Worm (Caenorhabditis elegans): ENCODE measurements around the gene atfs-1.

atfs-1 gene

ce11 chrV:14193451-14193850 lies at the start of gene atfs-1:
TSS of gene atfs-1 (plus strand) at chrV:14193663.
- TF ChIP-seq bed-3 (GFP tag; optimal IDR thresholded peaks at IDR 0.05) (no peak), ceh-39 (tag; optimal IDR thresholded peaks at IDR 0.05) (no peak), nhr-2 (tag; optimal IDR thresholded peaks at IDR 0.05) (no peak), drap-1 (GFP tag; optimal IDR thresholded peaks at IDR 0.05) (no peak), mls-2 (tag; optimal IDR thresholded peaks at IDR 0.05) (peak; percentile 11), mab-5 (tag; optimal IDR thresholded peaks at IDR 0.05) (no peak), sptf-1 (tag; optimal IDR thresholded peaks at IDR 0.05) (no peak), hlh-1 (tag; optimal IDR thresholded peaks at IDR 0.05) (peak; percentile 73), sem-2 (GFP tag; optimal IDR thresholded peaks at IDR 0.05) (no peak), blmp-1 (tag; optimal IDR thresholded peaks at IDR 0.05) (peak; percentile 65), lsy-2 (tag; optimal IDR thresholded peaks at IDR 0.05) (peak; percentile 35), ceh-83 (GFP tag; optimal IDR thresholded peaks at IDR 0.05) (no peak), mep-1 (tag; optimal IDR thresholded peaks at IDR 0.05) (peak; percentile 23), zip-8 (tag; optimal IDR thresholded peaks at IDR 0.05) (no peak), lin-32 (GFP tag; optimal IDR thresholded peaks at IDR 0.05) (no peak), nhr-12 (tag; optimal IDR thresholded peaks at IDR 0.05) (no peak), nhr-237 (tag; optimal IDR thresholded peaks at IDR 0.05) (no peak), pha-4 (tag; optimal IDR thresholded peaks at IDR 0.05) (no peak), snpc-4 (tag; optimal IDR thresholded peaks at IDR 0.05) (no peak), ces-1 (GFP tag; optimal IDR thresholded peaks at IDR 0.05) (peak; percentile 58), elt-3 (tag; optimal IDR thresholded peaks at IDR 0.05) (peak; percentile 4), lin-13 (tag; optimal IDR thresholded peaks at IDR 0.05) (no peak)

ce11 chrV:14145267-14145666 lies 48.2 kb upstream of the atfs-1 start, which contains the start of gene par-1:
TSS of gene par-1 (minus strand) at chrV:14145367.
- TF ChIP-seq sem-2 (GFP tag; optimal IDR thresholded peaks at IDR 0.05) (no peak), drap-1 (GFP tag; optimal IDR thresholded peaks at IDR 0.05) (no peak), ham-2 (GFP tag; optimal IDR thresholded peaks at IDR 0.05) (no peak), M03D4.4 (tag; optimal IDR thresholded peaks at IDR 0.05) (no peak), unc-39 (tag; optimal IDR thresholded peaks at IDR 0.05) (no peak), snpc-4 (tag; optimal IDR thresholded peaks at IDR 0.05) (no peak), zip-8 (tag; optimal IDR thresholded peaks at IDR 0.05) (no peak), nhr-28 (tag; optimal IDR thresholded peaks at IDR 0.05) (no peak), lin-32 (GFP tag; optimal IDR thresholded peaks at IDR 0.05) (no peak), nhr-237 (tag; optimal IDR thresholded peaks at IDR 0.05) (no peak), nhr-2 (tag; optimal IDR thresholded peaks at IDR 0.05) (no peak), cnd-1 (tag; optimal IDR thresholded peaks at IDR 0.05) (no peak), lin-13 (tag; optimal IDR thresholded peaks at IDR 0.05) (no peak)

ce11 chrV:14146199-14146598 lies 47.3 kb upstream of the atfs-1 start, which contains the start of gene acs-10:
TSS of gene acs-10 (plus strand) at chrV:14146499.
- TF ChIP-seq nhr-2 (tag; optimal IDR thresholded peaks at IDR 0.05): no peak
- no peak for TF ChIP-seq elt-1 (tag; optimal IDR thresholded peaks at IDR 0.05; ENCODE audit: borderline replicate concordance, insufficient read depth)
- no peak for TF ChIP-seq unc-120 (tag; optimal IDR thresholded peaks at IDR 0.05; ENCODE audit: poor library complexity, severe bottlenecking)
- TF ChIP-seq lsy-2 (tag; optimal IDR thresholded peaks at IDR 0.05): no peak
- TF ChIP-seq nhr-12 (tag; optimal IDR thresholded peaks at IDR 0.05): no peak
- no peak for TF ChIP-seq nhr-28 (tag; optimal IDR thresholded peaks at IDR 0.05)
- no peak for TF ChIP-seq drap-1 (GFP tag; optimal IDR thresholded peaks at IDR 0.05)
- TF ChIP-seq pha-4 (tag; optimal IDR thresholded peaks at IDR 0.05): no peak
- no peak for TF ChIP-seq ces-1 (GFP tag; optimal IDR thresholded peaks at IDR 0.05)
- no peak for TF ChIP-seq nhr-76 (tag; optimal IDR thresholded peaks at IDR 0.05)
- no peak for TF ChIP-seq sem-2 (GFP tag; optimal IDR thresholded peaks at IDR 0.05)
- TF ChIP-seq mep-1 (tag; optimal IDR thresholded peaks at IDR 0.05): no peak
- TF ChIP-seq mls-2 (tag; optimal IDR thresholded peaks at IDR 0.05): no peak
- TF ChIP-seq flh-1 (GFP tag; optimal IDR thresholded peaks at IDR 0.05): no peak
- no peak for TF ChIP-seq ztf-11 (tag; optimal IDR thresholded peaks at IDR 0.05)
- TF ChIP-seq mab-5 (tag; optimal IDR thresholded peaks at IDR 0.05): no peak
- TF ChIP-seq hlh-1 (tag; optimal IDR thresholded peaks at IDR 0.05): no peak
- no peak for TF ChIP-seq lin-13 (tag; optimal IDR thresholded peaks at IDR 0.05)

DNA sequence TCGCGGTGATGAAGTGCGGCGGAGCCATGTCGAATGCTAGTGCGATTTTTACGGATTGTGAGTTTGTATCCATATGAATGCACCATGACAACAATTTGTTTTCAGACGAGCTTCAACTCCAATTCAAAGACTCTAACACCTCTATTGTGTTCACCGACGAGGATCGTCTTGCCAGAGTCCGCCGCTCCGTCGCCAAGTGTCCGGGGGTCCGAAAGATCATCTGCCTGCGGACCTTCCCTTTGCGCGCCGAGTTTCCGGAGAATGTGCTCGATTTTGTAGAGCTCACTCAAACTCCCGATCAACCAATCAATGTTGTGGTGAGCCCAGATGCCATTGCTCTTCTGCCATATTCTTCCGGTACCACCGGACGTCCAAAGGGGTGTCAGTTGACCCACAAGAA lies 46.3 kb upstream of the atfs-1 start:
- TF ChIP-seq nhr-237 (tag; optimal IDR thresholded peaks at IDR 0.05): no peak
- no peak for TF ChIP-seq ceh-39 (tag; optimal IDR thresholded peaks at IDR 0.05)
- no peak for TF ChIP-seq unc-39 (tag; optimal IDR thresholded peaks at IDR 0.05)
- TF ChIP-seq bed-3 (GFP tag; optimal IDR thresholded peaks at IDR 0.05): no peak
- TF ChIP-seq snpc-4 (tag; optimal IDR thresholded peaks at IDR 0.05): no peak
- TF ChIP-seq mep-1 (tag; optimal IDR thresholded peaks at IDR 0.05): no peak
- TF ChIP-seq lin-32 (GFP tag; optimal IDR thresholded peaks at IDR 0.05): no peak
- no peak for TF ChIP-seq sem-2 (GFP tag; optimal IDR thresholded peaks at IDR 0.05)
- TF ChIP-seq drap-1 (GFP tag; optimal IDR thresholded peaks at IDR 0.05): no peak
- TF ChIP-seq ztf-11 (tag; optimal IDR thresholded peaks at IDR 0.05): no peak
- TF ChIP-seq unc-62 (GFP tag; optimal IDR thresholded peaks at IDR 0.05): no peak

Measured in whole organism, mixed stage, embryonic.